Fruit fly (Drosophila melanogaster): ENCODE data around the gene nmd.
A peak's percentile ranks its signal among the peaks of the same experiment; 100 is the strongest.

Gene nmd

DNA sequence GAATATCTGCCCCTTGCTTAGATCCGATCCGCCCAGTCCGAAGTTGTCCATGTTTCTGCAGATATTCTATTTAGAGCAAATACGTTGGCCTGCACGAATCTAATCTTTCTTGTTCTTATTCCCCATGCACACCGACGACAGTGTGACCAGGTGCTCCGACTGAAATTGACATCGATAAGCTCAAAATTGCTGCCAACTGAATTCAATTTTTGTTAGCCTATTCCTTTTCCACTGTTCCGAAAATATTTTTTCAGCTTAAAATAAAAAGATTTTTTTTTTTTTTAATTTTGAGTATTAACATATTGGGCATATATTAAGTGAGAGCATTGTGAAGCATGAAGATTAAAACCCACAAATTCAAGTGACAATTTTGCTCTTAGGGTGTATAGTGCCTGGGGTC, at the start of gene nmd (continued):
- TF ChIP-seq NfI (GFP tag; optimal IDR thresholded peaks at IDR 0.05) (peak; percentile 20), sug (tag; optimal IDR thresholded peaks at IDR 0.05) (peak; percentile 17), ap (GFP tag; IDR thresholded peaks at IDR 0.05) (no peak), org-1 (GFP tag; optimal IDR thresholded peaks at IDR 0.05) (no peak), CG17361 (GFP tag; IDR thresholded peaks at IDR 0.05) (0 out of 3 replicates have a peak, but pooled peaks have one; percentile 24), mam (GFP tag; optimal IDR thresholded peaks at IDR 0.05) (peak; percentile 19), Ptx1 (GFP tag; IDR thresholded peaks at IDR 0.05) (0 out of 2 replicates have a peak, but pooled peaks have one; percentile 13), D19B (GFP tag; optimal IDR thresholded peaks at IDR 0.05) (no peak), CG5245 (GFP tag; optimal IDR thresholded peaks at IDR 0.05) (no peak), CG12071 (GFP tag; optimal IDR thresholded peaks at IDR 0.05) (no peak), sna (GFP tag; IDR thresholded peaks at IDR 0.05; ENCODE audit: partially characterized antibody) (no peak), ara (GFP tag; IDR thresholded peaks at IDR 0.05) (no peak), nom (GFP tag; optimal IDR thresholded peaks at IDR 0.05) (peak; percentile 24), zf30C (GFP tag; optimal IDR thresholded peaks at IDR 0.05) (no peak), Antp (GFP tag; optimal IDR thresholded peaks at IDR 0.05) (no peak), CG15514 (GFP tag; optimal IDR thresholded peaks at IDR 0.05) (peak; percentile 82), B-H1 (GFP tag; IDR thresholded peaks at IDR 0.05) (no peak), CG33213 (GFP tag; optimal IDR thresholded peaks at IDR 0.05) (peak; percentile 49), CG2875 (GFP tag; optimal IDR thresholded peaks at IDR 0.05) (no peak), CG10267 (tag; optimal IDR thresholded peaks at IDR 0.05) (peak; percentile 14), esg (GFP tag; conservative IDR thresholded peaks at IDR 0.05) (no peak), gem (tag; optimal IDR thresholded peaks at IDR 0.05) (peak; percentile 16), chm (GFP tag; IDR thresholded peaks at IDR 0.05) (no peak), Myb (GFP tag; optimal IDR thresholded peaks at IDR 0.05) (peak; percentile 20), trem (tag; optimal IDR thresholded peaks at IDR 0.05) (peak; percentile 98), peb (GFP tag; IDR thresholded peaks at IDR 0.05) (no peak), Neu2 (GFP tag; optimal IDR thresholded peaks at IDR 0.05; ENCODE audit: borderline replicate concordance) (no peak), CG6791 (GFP tag; IDR thresholded peaks at IDR 0.05; ENCODE audit: partially characterized antibody) (0 out of 3 replicates have a peak, but pooled peaks have one; percentile 22), CG2678 (tag; optimal IDR thresholded peaks at IDR 0.05) (peak; percentile 6), CG17385 (GFP tag; optimal IDR thresholded peaks at IDR 0.05) (peak; percentile 91), HLHmδ (GFP tag; optimal IDR thresholded peaks at IDR 0.05) (no peak), Dad (GFP tag; optimal IDR thresholded peaks at IDR 0.05) (no peak), Side (GFP tag; optimal IDR thresholded peaks at IDR 0.05) (no peak), Med (GFP tag) (no peak), stwl (tag; optimal IDR thresholded peaks at IDR 0.05) (peak; percentile 90), gfzf (GFP tag; optimal IDR thresholded peaks at IDR 0.05) (peak; percentile 86), Hand (GFP tag; optimal IDR thresholded peaks at IDR 0.05) (no peak), H2.0 (GFP tag; IDR thresholded peaks at IDR 0.05) (no peak), CG4404 (GFP tag; IDR thresholded peaks at IDR 0.05) (no peak), CG4617 (GFP tag; optimal IDR thresholded peaks at IDR 0.05; ENCODE audit: borderline replicate concordance) (peak; percentile 70), slp2 (GFP tag; optimal IDR thresholded peaks at IDR 0.05) (no peak), cas (GFP tag; IDR thresholded peaks at IDR 0.05) (no peak), dysf (GFP tag; IDR thresholded peaks at IDR 0.05) (no peak), shn (GFP tag; optimal IDR thresholded peaks at IDR 0.05) (no peak), CG16815 (GFP tag; optimal IDR thresholded peaks at IDR 0.05) (no peak), CG18764 (GFP tag; optimal IDR thresholded peaks at IDR 0.05) (no peak), fd96Cb (tag; optimal IDR thresholded peaks at IDR 0.05) (no peak), CG30020 (tag; optimal IDR thresholded peaks at IDR 0.05) (peak; percentile 90), tna (GFP tag; IDR thresholded peaks at IDR 0.05; ENCODE audit: partially characterized antibody) (peak; percentile 12; the same call in 1 of the 2 replicates), Fer1 (GFP tag; optimal IDR thresholded peaks at IDR 0.05) (peak; percentile 50), row (GFP tag; IDR thresholded peaks at IDR 0.05) (peak; percentile 81)
